Worm (Caenorhabditis elegans) whole organism, young adult: ENCODE measurements around the gene fipr-13.
A peak's percentile ranks its signal among the peaks of the same experiment; 100 is the strongest.

Experiments
- B0019.2 ChIP-seq: fragments of 200-800 bp; sonication (Bioruptor generic); conservative IDR thresholded peaks from 2 replicates; pipeline ENCODE4 v1.3.6; 2022; ENCODE audit warnings: missing genetic modification reagents, missing genetic modification characterization, missing compliant biosample characterization
- B0336.3 ChIP-seq: fragments of 200-800 bp; sonication (Bioruptor generic); IDR thresholded peaks from 2 replicates; pipeline ENCODE4 v1.3.6; 2022; ENCODE audit warnings: missing genetic modification characterization, missing compliant biosample characterization
- D2030.7 ChIP-seq: fragments of 200-800 bp; sonication (Bioruptor generic); IDR thresholded peaks from 2 replicates; pipeline ENCODE4 v1.3.6; 2022; ENCODE audit warnings: missing genetic modification reagents, missing genetic modification characterization, missing compliant biosample characterization
- F23B12.7 ChIP-seq: sonication (generic microtip); optimal IDR thresholded peaks from 2 replicates; lab custom pipeline; 2017; ENCODE audit warnings: missing genetic modification characterization, mild to moderate bottlenecking, missing compliant biosample characterization, antibody characterized with exemption, moderate library complexity; ENCODE audit not compliant: insufficient read depth
- F33H1.4 ChIP-seq: fragments of 200-800 bp; sonication (Bioruptor generic); IDR thresholded peaks from 2 replicates; pipeline ENCODE4 v1.3.6; 2022; ENCODE audit warnings: missing genetic modification reagents, missing genetic modification characterization, missing compliant biosample characterization
- F49E8.2 ChIP-seq: sonication (generic microtip); optimal IDR thresholded peaks from 3 replicates; lab custom pipeline; 2017; ENCODE audit warnings: missing genetic modification characterization, mild to moderate bottlenecking, missing compliant biosample characterization, antibody characterized with exemption, moderate library complexity; ENCODE audit not compliant: insufficient read depth
- Y53G8AR.9 ChIP-seq: fragments of 200-800 bp; sonication (Bioruptor generic); conservative IDR thresholded peaks from 2 replicates; pipeline ENCODE4 v1.3.6; 2022; ENCODE audit warnings: missing genetic modification reagents, missing genetic modification characterization, missing compliant biosample characterization
- Y79H2A.3 ChIP-seq: fragments of 200-800 bp; sonication (Bioruptor generic); conservative IDR thresholded peaks from 2 replicates; pipeline ENCODE4 v1.3.6; 2022; ENCODE audit warnings: missing genetic modification reagents, missing genetic modification characterization, missing compliant biosample characterization
- aptf-2 ChIP-seq: fragments of 200-800 bp; sonication (Bioruptor generic); conservative IDR thresholded peaks from 2 replicates; pipeline ENCODE4 v1.3.6; 2022; ENCODE audit warnings: missing genetic modification reagents, missing genetic modification characterization, missing compliant biosample characterization
- aptf-3 ChIP-seq: fragments of 200-800 bp; sonication (Bioruptor generic); IDR thresholded peaks from 2 replicates; pipeline ENCODE4 v1.3.6; 2022; ENCODE audit warnings: missing genetic modification characterization, missing compliant biosample characterization
- attf-5 ChIP-seq: fragments of 200-800 bp; sonication (Bioruptor generic); optimal IDR thresholded peaks from 2 replicates; lab custom pipeline; 2018; ENCODE audit warnings: mild to moderate bottlenecking, missing genetic modification characterization, missing compliant biosample characterization
- attf-6 ChIP-seq: fragments of 200-800 bp; sonication (Bioruptor generic); IDR thresholded peaks from 2 replicates; pipeline ENCODE4 v1.3.6; 2022; ENCODE audit warnings: missing genetic modification reagents, missing genetic modification characterization, missing compliant biosample characterization
- ccch-3 ChIP-seq: fragments of 200-800 bp; sonication (Bioruptor generic); optimal IDR thresholded peaks from 2 replicates; lab custom pipeline; 2018; ENCODE audit warnings: mild to moderate bottlenecking, missing genetic modification characterization, missing compliant biosample characterization
- ceh-100 ChIP-seq: fragments of 200-800 bp; sonication (Bioruptor generic); IDR thresholded peaks from 2 replicates; pipeline ENCODE4 v1.3.6; 2022; ENCODE audit warnings: missing genetic modification reagents, missing genetic modification characterization, missing compliant biosample characterization
- ceh-58 ChIP-seq: fragments of 200-800 bp; sonication (Bioruptor generic); IDR thresholded peaks from 2 replicates; pipeline ENCODE4 v1.3.6; 2022; ENCODE audit warnings: missing genetic modification characterization, missing compliant biosample characterization
- ceh-91 ChIP-seq: fragments of 200-800 bp; sonication (Bioruptor generic); IDR thresholded peaks from 2 replicates; pipeline ENCODE4 v1.3.6; 2022; ENCODE audit warnings: missing genetic modification reagents, missing genetic modification characterization, missing compliant biosample characterization
- dox-1 ChIP-seq: fragments of 200-800 bp; sonication (Bioruptor generic); IDR thresholded peaks from 2 replicates; pipeline ENCODE4 v1.3.6; 2022; ENCODE audit warnings: missing genetic modification reagents, missing genetic modification characterization, missing compliant biosample characterization
- dpl-1 ChIP-seq: fragments of 150-350 bp; optimal IDR thresholded peaks from 2 replicates; lab custom pipeline; 2014; ENCODE audit warnings: missing biosample characterization, missing genetic modification reagents, missing genetic modification characterization
- efl-1 ChIP-seq: fragments of 150-350 bp; optimal IDR thresholded peaks from 2 replicates; lab custom pipeline; 2014; ENCODE audit warnings: missing biosample characterization, missing genetic modification reagents, missing genetic modification characterization
- him-1 ChIP-seq: sonication (generic microtip); optimal IDR thresholded peaks from 2 replicates; lab custom pipeline; 2016; ENCODE audit warnings: missing genotype, missing genetic modification reagents, missing genetic modification characterization, missing compliant biosample characterization
- hlh-12 ChIP-seq: sonication (generic microtip); optimal IDR thresholded peaks from 2 replicates; lab custom pipeline; 2016; ENCODE audit warnings: missing genetic modification characterization, missing compliant biosample characterization
- hlh-26 ChIP-seq: fragments of 200-800 bp; sonication (Bioruptor generic); conservative IDR thresholded peaks from 2 replicates; pipeline ENCODE4 v1.3.6; 2022; ENCODE audit warnings: missing genetic modification reagents, missing genetic modification characterization, missing compliant biosample characterization
- hsf-1 ChIP-seq: fragments of 200-800 bp; sonication (Bioruptor generic); IDR thresholded peaks from 2 replicates; pipeline ENCODE4 v1.3.6; 2022; ENCODE audit warnings: missing genetic modification reagents, missing genetic modification characterization, missing compliant biosample characterization
- let-526 ChIP-seq: fragments of 200-800 bp; sonication (Bioruptor generic); IDR thresholded peaks from 2 replicates; pipeline ENCODE4 v1.3.6; 2022; ENCODE audit warnings: missing genetic modification reagents, missing genetic modification characterization, missing compliant biosample characterization
- lin-26 ChIP-seq: fragments of 200-800 bp; sonication (Bioruptor generic); IDR thresholded peaks from 2 replicates; pipeline ENCODE4 v1.3.6; 2022; ENCODE audit warnings: missing genetic modification reagents, missing genetic modification characterization, missing compliant biosample characterization
- lin-54 ChIP-seq: fragments of 200-800 bp; sonication (Bioruptor generic); optimal IDR thresholded peaks from 2 replicates; lab custom pipeline; 2018; ENCODE audit warnings: mild to moderate bottlenecking, missing genetic modification characterization, missing compliant biosample characterization
- lir-1 ChIP-seq: fragments of 200-800 bp; sonication (Bioruptor generic); conservative IDR thresholded peaks from 2 replicates; pipeline ENCODE4 v1.3.6; 2022; ENCODE audit warnings: missing genetic modification reagents, missing genetic modification characterization, missing compliant biosample characterization
- lsl-1 ChIP-seq: fragments of 200-800 bp; sonication (Bioruptor generic); optimal IDR thresholded peaks from 2 replicates; lab custom pipeline; 2018; ENCODE audit warnings: mild to moderate bottlenecking, missing genetic modification characterization, moderate library complexity, missing compliant biosample characterization
- lsy-27 ChIP-seq: sonication (generic microtip); optimal IDR thresholded peaks from 2 replicates; lab custom pipeline; 2017; ENCODE audit warnings: missing genetic modification characterization, mild to moderate bottlenecking, missing compliant biosample characterization, antibody characterized with exemption, missing genotype, borderline replicate concordance; ENCODE audit not compliant: insufficient read depth
- madf-3 ChIP-seq: fragments of 200-800 bp; sonication (Bioruptor generic); IDR thresholded peaks from 2 replicates; pipeline ENCODE4 v1.3.6; 2022; ENCODE audit warnings: missing genetic modification reagents, missing genetic modification characterization, missing compliant biosample characterization
- madf-6 ChIP-seq: fragments of 200-800 bp; sonication (Bioruptor generic); IDR thresholded peaks from 2 replicates; pipeline ENCODE4 v1.3.6; 2022; ENCODE audit warnings: missing genetic modification reagents, missing genetic modification characterization, missing compliant biosample characterization
- madf-8 ChIP-seq: fragments of 200-800 bp; sonication (Bioruptor generic); conservative IDR thresholded peaks from 2 replicates; pipeline ENCODE4 v1.3.6; 2022; ENCODE audit warnings: missing genetic modification reagents, missing genetic modification characterization, missing compliant biosample characterization
- mcd-1 ChIP-seq: fragments of 200-800 bp; sonication (Bioruptor generic); IDR thresholded peaks from 2 replicates; pipeline ENCODE4 v1.3.6; 2022; ENCODE audit warnings: missing genetic modification reagents, missing genetic modification characterization, missing compliant biosample characterization
- nhr-120 ChIP-seq: fragments of 200-800 bp; sonication (Bioruptor generic); IDR thresholded peaks from 2 replicates; pipeline ENCODE4 v1.3.6; 2022; ENCODE audit warnings: missing genetic modification characterization, missing compliant biosample characterization
- snpc-1.3 ChIP-seq: sonication (generic microtip); optimal IDR thresholded peaks from 2 replicates; lab custom pipeline; 2017; ENCODE audit warnings: missing genetic modification characterization, mild to moderate bottlenecking, missing compliant biosample characterization, antibody characterized with exemption, moderate library complexity, missing genotype, missing genetic modification reagents; ENCODE audit not compliant: insufficient read depth
- snpc-3.4 ChIP-seq: sonication (generic microtip); optimal IDR thresholded peaks from 2 replicates; lab custom pipeline; 2017; ENCODE audit warnings: missing genetic modification characterization, mild to moderate bottlenecking, missing compliant biosample characterization, antibody characterized with exemption, moderate library complexity, missing genotype, missing genetic modification reagents
- snpc-4 ChIP-seq, 5 experiments: fragments of 150-350 bp in 1 of 5; sonication (generic microtip) in 4 of 5; optimal IDR thresholded peaks; 2 replicates each; lab custom pipeline; 2014 to 2018; ENCODE audit warnings: missing genetic modification characterization in 5 of 5, missing biosample characterization in 3 of 5, antibody characterized with exemption in 2 of 5, mild to moderate bottlenecking in 2 of 5, missing compliant biosample characterization in 2 of 5, missing genotype in 2 of 5, moderate library complexity in 2 of 5, missing genetic modification reagents in 1 of 5
- somi-1 ChIP-seq: fragments of 200-800 bp; sonication (Bioruptor generic); optimal IDR thresholded peaks from 2 replicates; lab custom pipeline; 2018; ENCODE audit warnings: mild to moderate bottlenecking, missing genetic modification characterization, missing compliant biosample characterization
- unc-130 ChIP-seq: sonication (generic microtip); optimal IDR thresholded peaks from 2 replicates; lab custom pipeline; 2016; ENCODE audit warnings: missing genetic modification reagents, missing genetic modification characterization, missing compliant biosample characterization
- unc-62 ChIP-seq: fragments of 150-350 bp; optimal IDR thresholded peaks from 2 replicates; lab custom pipeline; 2014; ENCODE audit warnings: missing biosample characterization, missing genetic modification reagents, missing genetic modification characterization
- xnd-1 ChIP-seq: sonication (generic microtip); optimal IDR thresholded peaks from 2 replicates; lab custom pipeline; 2016; ENCODE audit warnings: missing genotype, missing genetic modification reagents, missing genetic modification characterization, missing compliant biosample characterization
- zfh-2 ChIP-seq: fragments of 200-800 bp; sonication (Bioruptor generic); conservative IDR thresholded peaks from 2 replicates; pipeline ENCODE4 v1.3.6; 2022; ENCODE audit warnings: missing genetic modification reagents, missing genetic modification characterization, missing compliant biosample characterization
- zim-3 ChIP-seq: sonication (generic microtip); optimal IDR thresholded peaks from 2 replicates; lab custom pipeline; 2017; ENCODE audit warnings: mild to moderate bottlenecking, missing genetic modification characterization, moderate library complexity, missing compliant biosample characterization

The fipr-13 gene

ce11 chrV:10064221-10064620, at the start of gene fipr-13:
Gene fipr-13, plus strand, starts transcription at chrV:10064521.
- TF ChIP-seq hlh-26 (GFP tag; lab: Robert Waterston, UW) = no peak
- no peak for TF ChIP-seq lir-1 (GFP tag; lab: Robert Waterston, UW)
- TF ChIP-seq zim-3 (tag; lab: Kevin White, UChicago) = no peak
- TF ChIP-seq B0336.3 = no peak
- TF ChIP-seq zfh-2 (GFP tag; lab: Robert Waterston, UW) = no peak
- TF ChIP-seq mcd-1 (GFP tag; lab: Robert Waterston, UW) = no peak
- TF ChIP-seq, all 124 proteins: peak for 0

ce11 chrV:10018291-10018690, 46.0 kb upstream of the fipr-13 start:
- TF ChIP-seq ceh-91 (peak; percentile 50; the same call in 1 of the 2 replicates), lsl-1 (peak; percentile 60), madf-3 (GFP tag; lab: Robert Waterston, UW) (0 out of 2 replicates have a peak, but pooled peaks have one; percentile 59), dpl-1 (GFP tag; lab: Kevin White, UChicago) (peak; percentile 64), F49E8.2 (tag; lab: Kevin White, UChicago) (peak; percentile 71), snpc-1.3 (tag; lab: Kevin White, UChicago) (peak; percentile 37), lin-54 (GFP tag; lab: Kevin White, UChicago) (peak; percentile 81), dox-1 (GFP tag; lab: Robert Waterston, UW) (peak; percentile 33; the same call in 1 of the 2 replicates), B0019.2 (GFP tag; lab: Robert Waterston, UW) (0 out of 2 replicates have a peak, but pooled peaks have one; percentile 31), snpc-3.4 (tag; lab: Kevin White, UChicago) (peak; percentile 88), F33H1.4 (GFP tag; lab: Robert Waterston, UW) (peak; percentile 26; the same call in 1 of the 2 replicates), nhr-120 (no peak), efl-1 (GFP tag; lab: Kevin White, UChicago) (peak; percentile 63), madf-6 (GFP tag; lab: Robert Waterston, UW) (peak; percentile 75), hlh-12 (no peak), F23B12.7 (peak; percentile 38), hsf-1 (GFP tag; lab: Robert Waterston, UW) (no peak), somi-1 (GFP tag; lab: Kevin White, UChicago) (no peak), him-1 (tag; lab: Kevin White, UChicago) (peak; percentile 18), madf-8 (peak; percentile 46; the same call in 1 of the 2 replicates), D2030.7 (GFP tag; lab: Robert Waterston, UW) (peak; percentile 80), ceh-58 (GFP tag; lab: Robert Waterston, UW) (no peak), snpc-4 (GFP tag; optimal IDR thresholded peaks at IDR 0.05; lab: Kevin White, UChicago) (no peak), snpc-4 (tag; optimal IDR thresholded peaks at IDR 0.05; lab: Kevin White, UChicago) (peak in 2 of 4 experiments; percentile 36 to 42), lsy-27 (tag; lab: Kevin White, UChicago) (no peak), unc-130 (GFP tag; lab: Kevin White, UChicago) (peak; percentile 96), ccch-3 (no peak)

- TF ChIP-seq ceh-58 (GFP tag; lab: Robert Waterston, UW) = no peak
- TF ChIP-seq ceh-100 (GFP tag; lab: Robert Waterston, UW) = no peak
- TF ChIP-seq hsf-1 (GFP tag; lab: Robert Waterston, UW) = peak; percentile 9; the same call in 1 of the 2 replicates
- no peak for TF ChIP-seq xnd-1 (tag; lab: Kevin White, UChicago)
- peak; percentile 1 for TF ChIP-seq attf-5 (GFP tag; lab: Kevin White, UChicago)
- TF ChIP-seq aptf-2 = peak; percentile 43; the same call in 1 of the 2 replicates
- peak; percentile 86 for TF ChIP-seq Y79H2A.3
- peak; percentile 7 for TF ChIP-seq F49E8.2 (tag; lab: Kevin White, UChicago)
- TF ChIP-seq Y53G8AR.9 (GFP tag; lab: Robert Waterston, UW) = peak; percentile 51; the same call in 1 of the 2 replicates
- 0 out of 2 replicates have a peak, but pooled peaks have one; percentile 28 for TF ChIP-seq let-526 (GFP tag; lab: Robert Waterston, UW)
- peak; percentile 22; the same call in 1 of the 2 replicates for TF ChIP-seq D2030.7 (GFP tag; lab: Robert Waterston, UW)
- no peak for TF ChIP-seq unc-62 (GFP tag; lab: Kevin White, UChicago)
- peak; percentile 56 for TF ChIP-seq dox-1 (GFP tag; lab: Robert Waterston, UW)
- TF ChIP-seq madf-6 (GFP tag; lab: Robert Waterston, UW) = peak; percentile 15; the same call in 1 of the 2 replicates
- peak; percentile 23; the same call in 1 of the 2 replicates for TF ChIP-seq attf-6 (GFP tag; lab: Robert Waterston, UW)
- TF ChIP-seq aptf-3 (GFP tag; lab: Robert Waterston, UW) = 0 out of 2 replicates have a peak, but pooled peaks have one; percentile 36
- peak; percentile 43; the same call in 1 of the 2 replicates for TF ChIP-seq lin-26
Measured at ce11 chrV:10019083-10019624, 45.2 kb upstream of the fipr-13 start.
